Worm (Caenorhabditis elegans) whole organism, midembryonic: ENCODE results near the gene skr-20.

ENCODE experiments used
- T22C8.4 ChIP-seq: fragments of 200-800 bp; sonication (Bioruptor generic); IDR thresholded peaks from 2 replicates; pipeline ENCODE4 v1.3.6; 2022; ENCODE audit warnings: missing genetic modification characterization, missing compliant biosample characterization
- cog-1 ChIP-seq: sonication (generic microtip); optimal IDR thresholded peaks from 2 replicates; lab custom pipeline; 2016; ENCODE audit warnings: missing genetic modification characterization, missing compliant biosample characterization
- flt-1 ChIP-seq: fragments of 200-800 bp; sonication (Bioruptor generic); IDR thresholded peaks from 2 replicates; pipeline ENCODE4 v1.3.6; 2022; ENCODE audit warnings: missing genetic modification characterization, missing compliant biosample characterization
- klf-2 ChIP-seq: fragments of 200-800 bp; sonication (Bioruptor generic); conservative IDR thresholded peaks from 2 replicates; pipeline ENCODE4 v1.3.6; 2022; ENCODE audit warnings: missing genetic modification reagents, missing genetic modification characterization, missing compliant biosample characterization
- med-1 ChIP-seq: sonication (generic microtip); optimal IDR thresholded peaks from 2 replicates; lab custom pipeline; 2017; ENCODE audit warnings: missing genetic modification characterization, mild to moderate bottlenecking, missing compliant biosample characterization, antibody characterized with exemption, missing genetic modification reagents; ENCODE audit not compliant: insufficient read depth
- ref-1 ChIP-seq: fragments of 200-800 bp; sonication (Bioruptor generic); conservative IDR thresholded peaks from 2 replicates; pipeline ENCODE4 v1.3.6; 2022; ENCODE audit warnings: missing genetic modification reagents, missing genetic modification characterization, missing compliant biosample characterization
- tab-1 ChIP-seq: fragments of 200-800 bp; sonication (Bioruptor generic); IDR thresholded peaks from 2 replicates; pipeline ENCODE4 v1.3.6; 2022; ENCODE audit warnings: missing genetic modification characterization, missing compliant biosample characterization
- ztf-23 ChIP-seq: fragments of 200-800 bp; sonication (Bioruptor generic); IDR thresholded peaks from 2 replicates; pipeline ENCODE4 v1.3.6; 2022; ENCODE audit warnings: missing genetic modification reagents, missing genetic modification characterization, missing compliant biosample characterization
- ztf-29 ChIP-seq: fragments of 200-800 bp; sonication (Bioruptor generic); IDR thresholded peaks from 2 replicates; pipeline ENCODE4 v1.3.6; 2022; ENCODE audit warnings: missing genetic modification reagents, missing genetic modification characterization, missing compliant biosample characterization

Gene skr-20

ce11 chrX:13210478-13210877 is 12.9 kb downstream of the skr-20 start:
- no peak for TF ChIP-seq med-1
- TF ChIP-seq ztf-29 (GFP tag; lab: Robert Waterston, UW), result no peak
- TF ChIP-seq ztf-23, result no peak
- no peak for TF ChIP-seq klf-2

- TF ChIP-seq flt-1, result no peak
- no peak for TF ChIP-seq ztf-29 (GFP tag; lab: Robert Waterston, UW)
- TF ChIP-seq tab-1 (GFP tag; lab: Robert Waterston, UW), result no peak
- TF ChIP-seq T22C8.4 (GFP tag; lab: Robert Waterston, UW), result no peak
- TF ChIP-seq ref-1, result no peak
- TF ChIP-seq cog-1 (tag; lab: Kevin White, UChicago), result no peak
- TF ChIP-seq ztf-23, result no peak
- TF ChIP-seq med-1, result no peak
Observed at ce11 chrX:13209026-13209425, 14.3 kb downstream of the skr-20 start.

ce11 chrX:13206911-13207310 is 16.4 kb downstream of the skr-20 start:
- TF ChIP-seq cog-1 (tag; lab: Kevin White, UChicago) (no peak), ztf-29 (GFP tag; lab: Robert Waterston, UW) (no peak; the same call in 1 of the 2 replicates), med-1 (no peak), tab-1 (GFP tag; lab: Robert Waterston, UW) (no peak), ztf-23 (no peak), flt-1 (no peak), ref-1 (no peak), T22C8.4 (GFP tag; lab: Robert Waterston, UW) (no peak), klf-2 (no peak)

ce11 chrX:13206011-13206410 is 17.3 kb downstream of the skr-20 start:
- TF ChIP-seq tab-1 (GFP tag; lab: Robert Waterston, UW) (no peak), cog-1 (tag; lab: Kevin White, UChicago) (no peak), ztf-29 (GFP tag; lab: Robert Waterston, UW) (no peak), med-1 (no peak), ztf-23 (no peak), flt-1 (no peak), T22C8.4 (GFP tag; lab: Robert Waterston, UW) (no peak), klf-2 (no peak), ref-1 (no peak)

ce11 chrX:13202312-13202711 is 21.0 kb downstream of the skr-20 start:
- TF ChIP-seq T22C8.4 (GFP tag; lab: Robert Waterston, UW) (no peak), flt-1 (no peak)

ce11 chrX:13201401-13201800 is 21.9 kb downstream of the skr-20 start, which contains the start of gene unc-9:
Gene unc-9, plus strand, starts transcription at chrX:13201770.
- no peak for TF ChIP-seq cog-1 (tag; lab: Kevin White, UChicago)
- no peak for TF ChIP-seq ref-1

ce11 chrX:13200312-13200711 is 23.0 kb downstream of the skr-20 start:
- TF ChIP-seq flt-1, result no peak
- TF ChIP-seq ztf-23, result no peak
- TF ChIP-seq cog-1 (tag; lab: Kevin White, UChicago), result no peak
- no peak for TF ChIP-seq klf-2
- no peak for TF ChIP-seq T22C8.4 (GFP tag; lab: Robert Waterston, UW)
- TF ChIP-seq ref-1, result no peak
- no peak for TF ChIP-seq med-1
- no peak for TF ChIP-seq tab-1 (GFP tag; lab: Robert Waterston, UW)
- no peak for TF ChIP-seq ztf-29 (GFP tag; lab: Robert Waterston, UW)

ce11 chrX:13198134-13198533 is 25.2 kb downstream of the skr-20 start:
- TF ChIP-seq cog-1 (tag; lab: Kevin White, UChicago) (no peak), flt-1 (no peak), ref-1 (no peak), ztf-23 (no peak), tab-1 (GFP tag; lab: Robert Waterston, UW) (no peak), klf-2 (no peak), med-1 (no peak), T22C8.4 (GFP tag; lab: Robert Waterston, UW) (no peak), ztf-29 (GFP tag; lab: Robert Waterston, UW) (no peak)

- TF ChIP-seq tab-1 (GFP tag; lab: Robert Waterston, UW) (no peak), ref-1 (no peak), T22C8.4 (GFP tag; lab: Robert Waterston, UW) (no peak)
Observed at ce11 chrX:13190912-13191311, 32.4 kb downstream of the skr-20 start, which contains the start of gene gpa-6. Gene gpa-6, plus strand, starts transcription at chrX:13191212.

ce11 chrX:13189861-13190260 is 33.5 kb downstream of the skr-20 start, which contains the start of gene cwp-5:
Gene cwp-5, minus strand, starts transcription at chrX:13189961.
- TF ChIP-seq cog-1 (tag; lab: Kevin White, UChicago), result no peak
- no peak for TF ChIP-seq ref-1
- TF ChIP-seq flt-1, result no peak
- no peak for TF ChIP-seq med-1
- TF ChIP-seq ztf-23, result no peak
- TF ChIP-seq T22C8.4 (GFP tag; lab: Robert Waterston, UW), result no peak
- no peak for TF ChIP-seq klf-2
- no peak for TF ChIP-seq ztf-29 (GFP tag; lab: Robert Waterston, UW)
- no peak for TF ChIP-seq tab-1 (GFP tag; lab: Robert Waterston, UW)

ce11 chrX:13182012-13182411 is 41.3 kb downstream of the skr-20 start:
- TF ChIP-seq T22C8.4 (GFP tag; lab: Robert Waterston, UW) (no peak), ztf-23 (no peak), tab-1 (GFP tag; lab: Robert Waterston, UW) (no peak), ref-1 (no peak), cog-1 (tag; lab: Kevin White, UChicago) (no peak), med-1 (no peak), flt-1 (no peak), klf-2 (no peak), ztf-29 (GFP tag; lab: Robert Waterston, UW) (no peak)

ce11 chrX:13178347-13178746 is 45.0 kb downstream of the skr-20 start, which contains the start of gene nlp-3:
Gene nlp-3, minus strand, starts transcription at chrX:13178447.
- no peak for TF ChIP-seq ztf-29 (GFP tag; lab: Robert Waterston, UW)
- TF ChIP-seq med-1, result no peak
- no peak for TF ChIP-seq klf-2
- TF ChIP-seq T22C8.4 (GFP tag; lab: Robert Waterston, UW), result no peak
- no peak for TF ChIP-seq cog-1 (tag; lab: Kevin White, UChicago)
- no peak for TF ChIP-seq flt-1
